Fruit fly (Drosophila melanogaster) whole organism, embryonic: Measurements from ENCODE around the gene CG6972.
A peak's percentile ranks its signal among the peaks of the same experiment; 100 is the strongest.

Experiments
- CG11723 ChIP-seq: fragments of 200-800 bp; sonication (Bioruptor generic); optimal IDR thresholded peaks from 2 replicates; lab custom pipeline; 2017; ENCODE audit warnings: missing biosample characterization, mild to moderate bottlenecking, missing genetic modification characterization
- CG12071 ChIP-seq: fragments of 200-800 bp; sonication (Bioruptor generic); optimal IDR thresholded peaks from 3 replicates; lab custom pipeline; 2018; ENCODE audit warnings: missing biosample characterization, mild to moderate bottlenecking, missing genetic modification characterization
- CG12659 ChIP-seq: fragments of 200-800 bp; sonication (Bioruptor generic); optimal IDR thresholded peaks from 3 replicates; lab custom pipeline; 2017; ENCODE audit warnings: mild to moderate bottlenecking, missing biosample characterization, missing genetic modification reagents, missing genetic modification characterization
- CG15073 ChIP-seq: fragments of 200-800 bp; sonication (Bioruptor generic); optimal IDR thresholded peaks from 2 replicates; lab custom pipeline; 2016; ENCODE audit warnings: missing biosample characterization, missing genetic modification characterization
- CG15696 ChIP-seq: fragments of 200-800 bp; sonication (Bioruptor generic); optimal IDR thresholded peaks from 2 replicates; lab custom pipeline; 2019; ENCODE audit warnings: missing biosample characterization, mild to moderate bottlenecking, missing genetic modification characterization, moderate library complexity
- CG16779 ChIP-seq: fragments of 200-800 bp; sonication (Bioruptor generic); IDR thresholded peaks from 2 replicates; pipeline ENCODE4 v1.3.6; 2022; ENCODE audit warnings: missing biosample characterization, missing genetic modification characterization
- CG16813 ChIP-seq: fragments of 200-800 bp; sonication (Bioruptor generic); IDR thresholded peaks from 3 replicates; pipeline ENCODE4 v1.3.6; 2022; ENCODE audit warnings: missing biosample characterization, missing genetic modification characterization; ENCODE audit not compliant: partially characterized antibody
- CG17802 ChIP-seq: fragments of 200-800 bp; sonication (Bioruptor generic); optimal IDR thresholded peaks from 2 replicates; lab custom pipeline; 2018; ENCODE audit warnings: missing biosample characterization, mild to moderate bottlenecking, missing genetic modification characterization, moderate library complexity
- CG2116 ChIP-seq: fragments of 200-800 bp; sonication (Bioruptor generic); optimal IDR thresholded peaks from 3 replicates; lab custom pipeline; 2018; ENCODE audit warnings: missing biosample characterization, mild to moderate bottlenecking, missing genetic modification characterization
- CG3281 ChIP-seq: fragments of 200-800 bp; sonication (Bioruptor generic); optimal IDR thresholded peaks from 3 replicates; lab custom pipeline; 2017; ENCODE audit warnings: missing biosample characterization, mild to moderate bottlenecking, missing genetic modification characterization
- CG4360 ChIP-seq: fragments of 200-800 bp; sonication (Bioruptor generic); IDR thresholded peaks from 2 replicates; pipeline ENCODE4 v1.3.6; 2022; ENCODE audit warnings: missing biosample characterization, missing genetic modification characterization
- CG4707 ChIP-seq: fragments of 200-800 bp; sonication (Bioruptor generic); optimal IDR thresholded peaks from 2 replicates; lab custom pipeline; 2018; ENCODE audit warnings: missing biosample characterization, mild to moderate bottlenecking, missing genetic modification characterization, moderate library complexity
- CG6254 ChIP-seq: fragments of 200-800 bp; sonication (Bioruptor generic); optimal IDR thresholded peaks from 3 replicates; lab custom pipeline; 2017; ENCODE audit warnings: mild to moderate bottlenecking, missing biosample characterization, missing genetic modification reagents, missing genetic modification characterization
- CG7963 ChIP-seq: fragments of 200-800 bp; sonication (Bioruptor generic); IDR thresholded peaks from 3 replicates; pipeline ENCODE4 v1.3.6; 2022; ENCODE audit warnings: missing biosample characterization, missing genetic modification characterization; ENCODE audit not compliant: partially characterized antibody
- CG8290 ChIP-seq, 3 experiments: fragments of 200-800 bp; sonication (Bioruptor generic); optimal IDR thresholded peaks; 2 replicates each; lab custom pipeline; 2016 to 2019; ENCODE audit warnings: missing biosample characterization in 3 of 3, missing genetic modification characterization in 3 of 3, mild to moderate bottlenecking in 2 of 3, moderate library complexity in 1 of 3
- CG9797 ChIP-seq: fragments of 200-800 bp; sonication (Bioruptor generic); optimal IDR thresholded peaks from 3 replicates; lab custom pipeline; 2018; ENCODE audit warnings: missing biosample characterization, mild to moderate bottlenecking, missing genetic modification characterization
- Chrac-16 ChIP-seq: fragments of 200-800 bp; sonication (Bioruptor generic); optimal IDR thresholded peaks from 3 replicates; lab custom pipeline; 2016; ENCODE audit warnings: missing biosample characterization, missing genetic modification characterization
- Dad ChIP-seq: fragments of 200-800 bp; sonication (Bioruptor generic); optimal IDR thresholded peaks from 3 replicates; lab custom pipeline; 2016; ENCODE audit warnings: missing biosample characterization, missing genetic modification characterization
- Dll ChIP-seq: fragments of 200-800 bp; sonication (Bioruptor generic); IDR thresholded peaks from 4 replicates; pipeline ENCODE4 v1.3.6; 2022; ENCODE audit warnings: missing biosample characterization, missing genetic modification characterization; ENCODE audit not compliant: partially characterized antibody
- Eip74EF ChIP-seq, 2 experiments: fragments of 200-800 bp in 1 of 2; fragments of >200 bp in 1 of 2; sonication (Bioruptor generic) in 1 of 2; optimal IDR thresholded peaks; 2 replicates each; lab custom pipeline; 2017 to 2019; ENCODE audit warnings: missing biosample characterization in 2 of 2, missing genetic modification characterization in 2 of 2, mild to moderate bottlenecking in 1 of 2, moderate library complexity in 1 of 2
- Ets65A ChIP-seq: fragments of 200-800 bp; sonication (Bioruptor generic); peaks from one replicate; lab custom pipeline; 2016; ENCODE audit warnings: missing biosample characterization, missing genetic modification characterization
- Fer2 ChIP-seq: fragments of 200-800 bp; sonication (Bioruptor generic); optimal IDR thresholded peaks from 2 replicates; lab custom pipeline; 2018; ENCODE audit warnings: missing biosample characterization, mild to moderate bottlenecking, missing genetic modification characterization, moderate library complexity
- GATAe ChIP-seq: fragments of 200-800 bp; sonication (Bioruptor generic); conservative IDR thresholded peaks from 2 replicates; pipeline ENCODE4 v1.3.6; 2022; ENCODE audit warnings: missing biosample characterization, missing genetic modification characterization
- H15 ChIP-seq: fragments of 200-800 bp; sonication (Bioruptor generic); IDR thresholded peaks from 3 replicates; pipeline ENCODE4 v1.3.6; 2022; ENCODE audit warnings: missing biosample characterization, missing genetic modification characterization
- Kr ChIP-seq: fragments of 200-800 bp; sonication (Bioruptor generic); optimal IDR thresholded peaks from 2 replicates; lab custom pipeline; 2017; ENCODE audit warnings: missing biosample characterization, mild to moderate bottlenecking, missing genetic modification characterization
- Mrtf ChIP-seq: fragments of 200-800 bp; sonication (Bioruptor generic); IDR thresholded peaks from 3 replicates; pipeline ENCODE4 v1.3.6; 2022; ENCODE audit warnings: missing biosample characterization, missing genetic modification characterization
- Nf-YA ChIP-seq: fragments of 200-800 bp; sonication (Bioruptor generic); IDR thresholded peaks from 2 replicates; pipeline ENCODE4 v1.3.6; 2022; ENCODE audit warnings: missing biosample characterization, missing genetic modification characterization
- Sox100B ChIP-seq: fragments of 200-800 bp; sonication (Bioruptor generic); optimal IDR thresholded peaks from 3 replicates; lab custom pipeline; 2018; ENCODE audit warnings: missing biosample characterization, mild to moderate bottlenecking, missing genetic modification characterization
- Stat92E ChIP-seq, 3 experiments: fragments of >200 bp in 2 of 3; fragments of 200-800 bp in 1 of 3; sonication (Bioruptor generic) in 1 of 3; optimal IDR thresholded peaks; 2 replicates each; lab custom pipeline; 2017 to 2019; ENCODE audit warnings: missing biosample characterization in 3 of 3, missing genetic modification characterization in 3 of 3, mild to moderate bottlenecking in 1 of 3, moderate library complexity in 1 of 3
- Trl ChIP-seq, 3 experiments: fragments of >200 bp in 2 of 3; fragments of 200-800 bp in 1 of 3; sonication (Bioruptor generic) in 1 of 3; optimal IDR thresholded peaks; 2 replicates in 1 of 3; 3 replicates in 2 of 3; lab custom pipeline; 2016 to 2017; ENCODE audit warnings: missing biosample characterization in 1 of 3, missing genetic modification characterization in 1 of 3
- Usf ChIP-seq: fragments of 200-800 bp; sonication (Bioruptor generic); optimal IDR thresholded peaks from 2 replicates; lab custom pipeline; 2017; ENCODE audit warnings: missing genotype, missing biosample characterization, missing genetic modification characterization
- Xbp1 ChIP-seq: fragments of 200-800 bp; sonication (Bioruptor generic); optimal IDR thresholded peaks from 3 replicates; lab custom pipeline; 2016; ENCODE audit warnings: missing biosample characterization, mild to moderate bottlenecking, missing genetic modification characterization
- al ChIP-seq: fragments of 200-800 bp; sonication (Bioruptor generic); IDR thresholded peaks from 2 replicates; pipeline ENCODE4 v1.3.6; 2022; ENCODE audit warnings: missing biosample characterization, missing genetic modification characterization
- chm ChIP-seq: fragments of 200-800 bp; sonication (Bioruptor generic); IDR thresholded peaks from 2 replicates; pipeline ENCODE4 v1.3.6; 2022; ENCODE audit warnings: missing biosample characterization, missing genetic modification characterization
- dpn ChIP-seq, 2 experiments: fragments of 200-800 bp; sonication (Bioruptor generic); optimal IDR thresholded peaks; 3 replicates each; lab custom pipeline; 2016; ENCODE audit warnings: missing biosample characterization in 2 of 2, missing genetic modification characterization in 2 of 2
- exex ChIP-seq: fragments of 200-800 bp; sonication (Bioruptor generic); optimal IDR thresholded peaks from 4 replicates; lab custom pipeline; 2018; ENCODE audit warnings: missing biosample characterization, mild to moderate bottlenecking, missing genetic modification characterization, moderate library complexity
- eyg ChIP-seq: fragments of 200-800 bp; sonication (Bioruptor generic); optimal IDR thresholded peaks from 3 replicates; lab custom pipeline; 2016; ENCODE audit warnings: missing biosample characterization, missing genetic modification characterization
- gem ChIP-seq: fragments of 200-800 bp; sonication (Bioruptor generic); optimal IDR thresholded peaks from 2 replicates; lab custom pipeline; 2019; ENCODE audit warnings: missing biosample characterization, mild to moderate bottlenecking, missing genetic modification characterization, moderate library complexity
- hbn ChIP-seq: fragments of 200-800 bp; sonication (Bioruptor generic); IDR thresholded peaks from 2 replicates; pipeline ENCODE4 v1.3.6; 2022; ENCODE audit warnings: missing biosample characterization, missing genetic modification characterization; ENCODE audit not compliant: partially characterized antibody
- insv ChIP-seq, 2 experiments: fragments of 200-800 bp; sonication (Bioruptor generic); optimal IDR thresholded peaks; 3 replicates each; lab custom pipeline; 2016 to 2018; ENCODE audit warnings: missing biosample characterization in 2 of 2, missing genetic modification characterization in 2 of 2
- luna ChIP-seq: fragments of 200-800 bp; sonication (Bioruptor generic); optimal IDR thresholded peaks from 2 replicates; lab custom pipeline; 2016; ENCODE audit warnings: missing biosample characterization, missing genetic modification characterization
- oc ChIP-seq: fragments of 200-800 bp; sonication (Bioruptor generic); optimal IDR thresholded peaks from 2 replicates; lab custom pipeline; 2018; ENCODE audit warnings: missing biosample characterization, mild to moderate bottlenecking, missing genetic modification characterization, moderate library complexity
- peb ChIP-seq: fragments of 200-800 bp; sonication (Bioruptor generic); IDR thresholded peaks from 2 replicates; pipeline ENCODE4 v1.3.6; 2022; ENCODE audit warnings: missing biosample characterization, missing genetic modification characterization
- ranshi ChIP-seq: fragments of 200-800 bp; sonication (Bioruptor generic); IDR thresholded peaks from 2 replicates; pipeline ENCODE4 v1.3.6; 2022; ENCODE audit warnings: missing biosample characterization, missing genetic modification characterization
- sd ChIP-seq: fragments of 200-800 bp; sonication (Bioruptor generic); optimal IDR thresholded peaks from 3 replicates; lab custom pipeline; 2018; ENCODE audit warnings: missing biosample characterization, mild to moderate bottlenecking, missing genetic modification characterization, moderate library complexity
- sens ChIP-seq: fragments of 200-800 bp; sonication (Bioruptor generic); peaks from one replicate; lab custom pipeline; 2016; ENCODE audit warnings: missing biosample characterization, missing genetic modification characterization
- sob ChIP-seq: fragments of 200-800 bp; sonication (Bioruptor generic); IDR thresholded peaks from 2 replicates; pipeline ENCODE4 v1.3.6; 2022; ENCODE audit warnings: missing biosample characterization, missing genetic modification characterization
- ssp ChIP-seq: fragments of 200-800 bp; sonication (Bioruptor generic); IDR thresholded peaks from 2 replicates; pipeline ENCODE4 v1.3.6; 2022; ENCODE audit warnings: missing biosample characterization, missing genetic modification characterization
- stwl ChIP-seq: fragments of 200-800 bp; sonication (Bioruptor generic); optimal IDR thresholded peaks from 3 replicates; lab custom pipeline; 2018; ENCODE audit warnings: missing biosample characterization, mild to moderate bottlenecking, missing genetic modification characterization, moderate library complexity
- ttk ChIP-seq: fragments of 200-800 bp; sonication (Bioruptor generic); IDR thresholded peaks from 2 replicates; pipeline ENCODE4 v2.1.2; 2022; ENCODE audit warnings: missing biosample characterization, missing genetic modification characterization
- zen2 ChIP-seq: fragments of 200-800 bp; sonication (Bioruptor generic); IDR thresholded peaks from 3 replicates; pipeline ENCODE4 v1.3.6; 2022; ENCODE audit warnings: missing biosample characterization, missing genetic modification characterization; ENCODE audit not compliant: partially characterized antibody

CG6972 gene

DNA sequence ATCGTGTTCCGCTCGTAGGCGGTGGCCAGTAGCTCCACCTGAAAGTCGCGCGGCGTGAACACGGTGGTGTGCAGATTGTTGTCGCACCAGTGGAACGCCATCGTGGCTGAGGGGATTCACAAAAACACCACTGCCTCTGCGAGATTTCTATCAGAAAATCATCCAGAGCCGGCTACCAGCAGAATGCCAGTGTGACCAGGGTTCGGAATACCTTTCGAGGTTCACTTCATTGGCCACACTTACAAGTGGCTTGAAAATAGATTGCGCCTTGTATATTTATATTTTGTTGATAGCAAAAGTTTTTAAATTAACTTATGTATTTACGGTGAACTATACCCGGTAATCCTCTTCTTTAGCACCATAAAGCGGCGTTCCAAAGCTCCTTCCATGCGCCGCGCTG lies 39.1 kb downstream of the CG6972 start, which contains the start of the genes Dcr-1 and CG6985 (continued):
- no peak for TF ChIP-seq CG15073 (GFP tag; lab: Kevin White, UChicago)
- TF ChIP-seq Chrac-16 (GFP tag; lab: Kevin White, UChicago) = no peak
- TF ChIP-seq Sox100B = no peak
- no peak for TF ChIP-seq CG12071 (GFP tag; lab: Kevin White, UChicago)
- TF ChIP-seq CG3281 (GFP tag; lab: Kevin White, UChicago) = no peak
- TF ChIP-seq CG4707 (GFP tag; lab: Kevin White, UChicago) = no peak
- TF ChIP-seq Dll = 0 out of 4 replicates have a peak, but pooled peaks have one; percentile 23
- no peak for TF ChIP-seq Mrtf (GFP tag; lab: Robert Waterston, UW)
- no peak for TF ChIP-seq CG17802
- no peak for TF ChIP-seq CG2116 (GFP tag; lab: Kevin White, UChicago)
- no peak for TF ChIP-seq H15
- TF ChIP-seq insv (GFP tag; optimal IDR thresholded peaks at IDR 0.05; lab: Kevin White, UChicago) = no peak
- 0 out of 3 replicates have a peak, but pooled peaks have one; percentile 20 for TF ChIP-seq zen2
- no peak for TF ChIP-seq exex (tag; lab: Kevin White, UChicago)
- peak; percentile 28; the same call in 1 of the 2 replicates for TF ChIP-seq hbn (GFP tag; lab: Robert Waterston, UW)
- TF ChIP-seq Dad (GFP tag; lab: Kevin White, UChicago) = no peak
- TF ChIP-seq sob = no peak
- no peak for TF ChIP-seq Ets65A (GFP tag; lab: Kevin White, UChicago)
- no peak for TF ChIP-seq peb
- TF ChIP-seq CG4360 (GFP tag; lab: Robert Waterston, UW) = no peak
- no peak for TF ChIP-seq ssp (GFP tag; lab: Robert Waterston, UW)
- TF ChIP-seq sens (GFP tag; lab: Kevin White, UChicago) = no peak
- TF ChIP-seq eyg (GFP tag; lab: Kevin White, UChicago) = no peak
- no peak for TF ChIP-seq Fer2 (tag; lab: Kevin White, UChicago)
- peak; percentile 40 for TF ChIP-seq stwl (tag; lab: Kevin White, UChicago)
- no peak for TF ChIP-seq gem
- TF ChIP-seq sd = no peak
- peak; percentile 26; the same call in 1 of the 3 replicates for TF ChIP-seq CG7963
- no peak for TF ChIP-seq CG12659 (GFP tag; lab: Kevin White, UChicago)
- no peak for TF ChIP-seq dpn (GFP tag; optimal IDR thresholded peaks at IDR 0.05; lab: Kevin White, UChicago)

DNA sequence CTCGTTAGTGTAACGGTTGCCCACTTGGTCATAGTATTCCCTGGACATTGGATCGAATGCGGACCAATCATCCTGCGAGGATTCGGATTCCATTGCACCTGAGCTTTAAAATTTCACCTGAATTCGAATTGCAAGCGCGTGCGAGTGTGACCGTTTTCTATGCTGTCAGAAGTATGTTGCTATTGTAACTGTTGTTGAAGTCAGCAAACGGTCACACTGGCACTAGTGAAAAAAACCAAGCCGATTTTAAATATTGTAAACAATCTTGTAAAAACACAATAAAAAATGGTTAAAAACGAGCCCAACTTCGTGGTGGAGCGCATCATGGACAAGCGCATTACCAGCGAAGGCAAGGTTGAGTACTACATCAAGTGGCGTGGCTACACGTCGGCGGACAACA lies 43.6 kb downstream of the CG6972 start, which contains the start of the genes vret and HP1c:
Gene vret, minus strand, starts transcription at position 150 of the 400 bp plus-strand sequence.
Gene HP1c, plus strand, starts transcription at position 189 of the 400 bp plus-strand sequence.
- TF ChIP-seq Stat92E (GFP tag; optimal IDR thresholded peaks at IDR 0.05; lab: Kevin White, UChicago) (no peak), al (GFP tag; lab: Robert Waterston, UW) (no peak), Trl (optimal IDR thresholded peaks at IDR 0.05; lab: Kevin White, UChicago) (no peak), Trl (GFP tag; optimal IDR thresholded peaks at IDR 0.05; lab: Kevin White, UChicago) (no peak), Usf (no peak), CG16813 (no peak), Nf-YA (GFP tag; lab: Robert Waterston, UW) (no peak), Kr (GFP tag; lab: Kevin White, UChicago) (no peak), oc (tag; lab: Kevin White, UChicago) (no peak), CG16779 (GFP tag; lab: Robert Waterston, UW) (no peak), ranshi (GFP tag; lab: Robert Waterston, UW) (no peak), GATAe (no peak), Eip74EF (GFP tag; optimal IDR thresholded peaks at IDR 0.05; lab: Kevin White, UChicago) (no peak), Xbp1 (GFP tag; lab: Kevin White, UChicago) (no peak), luna (GFP tag; lab: Kevin White, UChicago) (no peak), ttk (no peak), CG11723 (GFP tag; lab: Kevin White, UChicago) (no peak), CG9797 (GFP tag; lab: Kevin White, UChicago) (peak; percentile 85), CG6254 (no peak), chm (GFP tag; lab: Robert Waterston, UW) (no peak), CG8290 (GFP tag; optimal IDR thresholded peaks at IDR 0.05; lab: Kevin White, UChicago) (no peak), CG8290 (tag; optimal IDR thresholded peaks at IDR 0.05; lab: Kevin White, UChicago) (no peak), CG15696 (tag; lab: Kevin White, UChicago) (no peak)
